Worm (Caenorhabditis elegans) whole organism, L2 larva: ENCODE data around the gene R08E3.3.

Experiments
- C34F6.9 ChIP-seq: fragments of 150-350 bp; optimal IDR thresholded peaks from 2 replicates; lab custom pipeline; 2014; ENCODE audit warnings: missing biosample characterization, missing genetic modification characterization
- R02D3.7 ChIP-seq: fragments of 150-350 bp; optimal IDR thresholded peaks from 2 replicates; lab custom pipeline; 2014; ENCODE audit warnings: missing biosample characterization, missing genetic modification characterization
- aly-2 ChIP-seq: fragments of 150-350 bp; optimal IDR thresholded peaks from 2 replicates; lab custom pipeline; 2014; ENCODE audit warnings: missing biosample characterization, missing genetic modification characterization
- blmp-1 ChIP-seq: sonication (generic microtip); optimal IDR thresholded peaks from 2 replicates; lab custom pipeline; 2017; ENCODE audit warnings: missing genetic modification characterization, mild to moderate bottlenecking, missing compliant biosample characterization, antibody characterized with exemption, moderate library complexity; ENCODE audit not compliant: insufficient read depth
- crh-2 ChIP-seq: sonication (generic microtip); optimal IDR thresholded peaks from 2 replicates; lab custom pipeline; 2017; ENCODE audit warnings: missing biosample characterization, missing genetic modification characterization
- egl-27 ChIP-seq: sonication (generic microtip); optimal IDR thresholded peaks from 3 replicates; lab custom pipeline; 2017; ENCODE audit warnings: missing biosample characterization, missing genetic modification reagents, missing genetic modification characterization
- fos-1 ChIP-seq: fragments of 150-350 bp; optimal IDR thresholded peaks from 2 replicates; lab custom pipeline; 2014; ENCODE audit warnings: missing biosample characterization, missing genetic modification characterization
- gmeb-1 ChIP-seq: fragments of 150-350 bp; optimal IDR thresholded peaks from 2 replicates; lab custom pipeline; 2014; ENCODE audit warnings: missing biosample characterization, missing genetic modification characterization
- lin-13 ChIP-seq: fragments of 150-350 bp; optimal IDR thresholded peaks from 2 replicates; lab custom pipeline; 2014; ENCODE audit warnings: missing biosample characterization, missing genetic modification reagents, missing genetic modification characterization
- mab-5 ChIP-seq: fragments of 150-350 bp; optimal IDR thresholded peaks from 2 replicates; lab custom pipeline; 2014; ENCODE audit warnings: missing biosample characterization, missing genetic modification characterization
- mbf-1 ChIP-seq: sonication (generic microtip); optimal IDR thresholded peaks from 2 replicates; lab custom pipeline; 2017; ENCODE audit warnings: missing biosample characterization, missing genetic modification characterization
- mdl-1 ChIP-seq, 2 experiments: fragments of 150-350 bp in 1 of 2; sonication (generic microtip) in 1 of 2; optimal IDR thresholded peaks; 2 replicates each; lab custom pipeline; 2017; ENCODE audit warnings: missing biosample characterization in 2 of 2, missing genetic modification characterization in 2 of 2
- nhr-10 ChIP-seq: sonication (generic microtip); optimal IDR thresholded peaks from 2 replicates; lab custom pipeline; 2017; ENCODE audit warnings: missing biosample characterization, missing genetic modification characterization
- nhr-12 ChIP-seq: fragments of 150-350 bp; optimal IDR thresholded peaks from 2 replicates; lab custom pipeline; 2014; ENCODE audit warnings: missing biosample characterization, missing genetic modification characterization
- nhr-129 ChIP-seq: fragments of 150-350 bp; optimal IDR thresholded peaks from 2 replicates; lab custom pipeline; 2014; ENCODE audit warnings: missing biosample characterization, missing genetic modification characterization
- nhr-21 ChIP-seq: fragments of 150-350 bp; optimal IDR thresholded peaks from 2 replicates; lab custom pipeline; 2014; ENCODE audit warnings: missing biosample characterization, missing genetic modification characterization
- nhr-23 ChIP-seq: fragments of 150-350 bp; optimal IDR thresholded peaks from 2 replicates; lab custom pipeline; 2014; ENCODE audit warnings: missing biosample characterization, missing genetic modification reagents, missing genetic modification characterization
- nhr-25 ChIP-seq: fragments of 150-350 bp; sonication (generic microtip); optimal IDR thresholded peaks from 3 replicates; lab custom pipeline; 2014; ENCODE audit warnings: missing biosample characterization, missing genetic modification characterization
- nhr-6 ChIP-seq: fragments of 150-350 bp; optimal IDR thresholded peaks from 2 replicates; lab custom pipeline; 2014; ENCODE audit warnings: missing biosample characterization, missing genetic modification characterization
- peb-1 ChIP-seq: fragments of 150-350 bp; optimal IDR thresholded peaks from 2 replicates; lab custom pipeline; 2014; ENCODE audit warnings: missing biosample characterization, missing genetic modification characterization
- sem-4 ChIP-seq: fragments of 150-350 bp; optimal IDR thresholded peaks from 2 replicates; lab custom pipeline; 2014; ENCODE audit warnings: missing biosample characterization, missing genetic modification reagents, missing genetic modification characterization
- skn-1 ChIP-seq: sonication (generic microtip); optimal IDR thresholded peaks from 2 replicates; lab custom pipeline; 2017; ENCODE audit warnings: missing biosample characterization, missing genetic modification characterization
- snpc-4 ChIP-seq: fragments of 150-350 bp; optimal IDR thresholded peaks from 2 replicates; lab custom pipeline; 2014; ENCODE audit warnings: missing biosample characterization, missing genetic modification characterization
- unc-55 ChIP-seq: fragments of 150-350 bp; sonication (generic microtip); optimal IDR thresholded peaks from 3 replicates; lab custom pipeline; 2014; ENCODE audit warnings: missing biosample characterization, missing genetic modification reagents, missing genetic modification characterization

The R08E3.3 gene

DNA sequence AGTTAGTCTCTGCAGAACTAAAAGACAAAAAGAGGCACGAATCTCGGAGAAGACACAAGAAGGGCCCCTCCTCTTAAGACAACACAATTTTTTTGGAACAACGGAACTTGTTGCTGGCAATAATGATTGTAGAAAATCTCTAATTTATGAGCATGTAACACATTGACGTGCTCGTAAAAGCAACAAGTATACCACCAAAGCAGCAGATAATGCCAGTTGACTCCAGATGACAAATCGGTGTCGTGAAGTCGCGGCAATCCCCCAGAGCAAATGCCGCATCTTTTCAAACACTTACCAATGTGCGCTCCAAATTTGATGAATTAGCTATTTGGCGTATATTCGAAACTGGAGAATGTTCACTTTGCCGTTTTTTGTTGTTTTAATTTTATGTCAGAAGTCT lies 45.8 kb downstream of the R08E3.3 start:
- TF ChIP-seq nhr-129 (tag; lab: Kevin White, UChicago) (no peak), mab-5 (tag; lab: Kevin White, UChicago) (peak; percentile 14)
- TF ChIP-seq, all 48 proteins: peak for 1

DNA sequence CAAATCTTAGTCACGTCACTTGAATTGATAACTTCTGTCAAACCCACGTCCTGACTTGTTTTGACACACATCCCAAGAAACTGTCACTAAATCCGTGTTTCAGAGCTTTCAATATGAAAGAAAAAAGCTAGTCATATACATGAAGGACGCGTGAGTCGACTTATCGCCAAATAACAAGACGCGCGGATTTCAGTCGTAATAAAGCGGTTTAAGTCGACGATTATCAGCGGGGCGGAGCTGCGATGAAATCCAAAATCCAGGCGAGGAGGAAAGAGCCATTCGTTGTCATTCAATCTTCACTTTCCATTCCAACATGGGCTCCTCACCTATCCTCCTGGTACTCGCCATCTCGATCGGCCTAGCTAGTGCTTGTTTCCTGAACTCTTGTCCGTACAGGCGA lies 47.4 kb downstream of the R08E3.3 start, which contains the start of gene ntc-1:
TSS of gene ntc-1 (plus strand) at position 301 of the 400 bp plus-strand sequence.
- no peak for TF ChIP-seq unc-55 (GFP tag; lab: Kevin White, UChicago)
- TF ChIP-seq nhr-12 (tag; lab: Kevin White, UChicago), result no peak
- TF ChIP-seq nhr-129 (tag; lab: Kevin White, UChicago), result no peak
- no peak for TF ChIP-seq nhr-25 (tag; lab: Kevin White, UChicago)
- no peak for TF ChIP-seq aly-2
- TF ChIP-seq crh-2 (tag; lab: Kevin White, UChicago), result no peak
- no peak for TF ChIP-seq mbf-1 (tag; lab: Kevin White, UChicago)
- no peak for TF ChIP-seq gmeb-1 (tag; lab: Kevin White, UChicago)
- no peak for TF ChIP-seq nhr-23 (tag; lab: Kevin White, UChicago)
- no peak for TF ChIP-seq fos-1
- TF ChIP-seq nhr-21 (tag; lab: Kevin White, UChicago), result no peak
- no peak for TF ChIP-seq egl-27 (tag; lab: Kevin White, UChicago)
- no peak for TF ChIP-seq sem-4 (tag; lab: Kevin White, UChicago)
- no peak for TF ChIP-seq peb-1 (tag; lab: Kevin White, UChicago)
- TF ChIP-seq mdl-1 (tag; optimal IDR thresholded peaks at IDR 0.05; lab: Kevin White, UChicago), result no peak

DNA sequence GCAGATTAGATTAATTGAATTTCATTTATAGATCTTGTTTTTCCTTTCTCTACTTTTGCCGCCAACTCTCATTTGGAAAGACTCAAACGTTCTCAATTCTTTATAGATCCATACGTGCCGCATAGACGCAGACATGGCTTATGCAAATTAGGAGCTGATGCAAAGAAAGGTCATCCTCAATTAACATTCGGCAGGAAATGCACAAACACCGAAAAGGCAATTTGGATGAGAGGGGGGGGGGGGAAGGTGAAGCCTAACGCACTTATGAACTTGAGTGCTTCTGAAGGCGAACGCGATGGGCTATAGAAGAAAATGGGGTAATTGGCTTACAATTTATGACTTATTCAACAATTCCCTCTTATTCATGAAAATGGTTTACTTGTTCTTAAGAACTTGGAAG lies 51.2 kb downstream of the R08E3.3 start:
- TF ChIP-seq egl-27 (tag; lab: Kevin White, UChicago) (no peak), nhr-25 (tag; lab: Kevin White, UChicago) (no peak), R02D3.7 (no peak), lin-13 (no peak), nhr-6 (tag; lab: Kevin White, UChicago) (no peak), mab-5 (tag; lab: Kevin White, UChicago) (no peak)
- TF ChIP-seq, all 48 proteins: peak for 0

DNA sequence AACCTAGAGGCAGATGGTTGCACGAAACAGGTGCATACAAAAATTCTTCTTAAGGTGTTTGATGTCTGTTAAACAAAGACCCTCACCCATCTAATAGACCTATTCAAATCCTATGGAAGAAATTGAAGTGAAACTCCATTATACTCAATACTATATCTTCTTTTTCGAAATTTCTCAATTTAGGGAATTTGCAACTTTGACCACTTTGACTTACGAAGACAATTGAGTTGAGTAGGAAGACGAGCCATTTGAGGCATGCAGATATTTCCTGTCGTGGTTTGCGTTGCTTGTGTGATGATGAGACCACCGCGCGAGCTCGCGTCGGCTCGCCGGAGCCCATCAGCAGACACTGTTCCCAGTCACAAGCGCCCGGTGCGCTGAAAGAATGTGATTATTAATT lies 52.3 kb downstream of the R08E3.3 start:
- TF ChIP-seq snpc-4 (tag; lab: Kevin White, UChicago) (no peak), nhr-10 (tag; lab: Kevin White, UChicago) (no peak), blmp-1 (tag; lab: Kevin White, UChicago) (no peak), C34F6.9 (no peak), nhr-25 (tag; lab: Kevin White, UChicago) (no peak), skn-1 (tag; lab: Kevin White, UChicago) (no peak)
